Fruit fly (Drosophila melanogaster): ENCODE data around the gene CG15531.

- TF ChIP-seq CG10366 (GFP tag; IDR thresholded peaks at IDR 0.05) (no peak), Adf1 (GFP tag; IDR thresholded peaks at IDR 0.05) (no peak), twi (tag; optimal IDR thresholded peaks at IDR 0.05) (no peak), ems (GFP tag; optimal IDR thresholded peaks at IDR 0.05) (no peak), h (optimal IDR thresholded peaks at IDR 0.05) (no peak), insv (GFP tag; optimal IDR thresholded peaks at IDR 0.05) (no peak), her (GFP tag; optimal IDR thresholded peaks at IDR 0.05) (no peak), CG18476 (GFP tag; optimal IDR thresholded peaks at IDR 0.05) (no peak), Fer1 (GFP tag; optimal IDR thresholded peaks at IDR 0.05) (no peak)
These were observed 12.2 kb downstream of the CG15531 start for dm6 chr3R:30183872-30184271.

All from whole organism, embryonic.